Worm (Caenorhabditis elegans) whole organism, L2 larva: ENCODE results near the gene sedl-1.

Experiments
- ama-1 ChIP-seq: fragments of 150-350 bp; optimal IDR thresholded peaks from 2 replicates; lab custom pipeline; 2018; ENCODE audit warnings: inconsistent platforms
- elt-1 ChIP-seq: fragments of 150-350 bp; optimal IDR thresholded peaks from 2 replicates; lab custom pipeline; 2014; ENCODE audit warnings: missing biosample characterization, missing genetic modification characterization
- fos-1 ChIP-seq: fragments of 150-350 bp; optimal IDR thresholded peaks from 2 replicates; lab custom pipeline; 2014; ENCODE audit warnings: missing biosample characterization, missing genetic modification characterization
- lin-39 ChIP-seq: fragments of 150-350 bp; optimal IDR thresholded peaks from 2 replicates; lab custom pipeline; 2014; ENCODE audit warnings: missing biosample characterization, missing genetic modification reagents, missing genetic modification characterization
- lsy-2 ChIP-seq, 2 experiments: fragments of 150-350 bp in 1 of 2; sonication (generic microtip) in 1 of 2; optimal IDR thresholded peaks; 2 replicates each; lab custom pipeline; 2014 to 2017; ENCODE audit warnings: missing biosample characterization in 2 of 2, missing genetic modification characterization in 2 of 2
- nhr-12 ChIP-seq: fragments of 150-350 bp; optimal IDR thresholded peaks from 2 replicates; lab custom pipeline; 2014; ENCODE audit warnings: missing biosample characterization, missing genetic modification characterization
- nhr-237 ChIP-seq: fragments of 150-350 bp; optimal IDR thresholded peaks from 2 replicates; lab custom pipeline; 2014; ENCODE audit warnings: missing biosample characterization, missing genetic modification characterization
- nhr-6 ChIP-seq: fragments of 150-350 bp; optimal IDR thresholded peaks from 2 replicates; lab custom pipeline; 2014; ENCODE audit warnings: missing biosample characterization, missing genetic modification characterization
- sem-4 ChIP-seq: fragments of 150-350 bp; optimal IDR thresholded peaks from 2 replicates; lab custom pipeline; 2014; ENCODE audit warnings: missing biosample characterization, missing genetic modification reagents, missing genetic modification characterization
- sma-9 ChIP-seq, 2 experiments: fragments of 150-350 bp in 1 of 2; sonication (generic microtip) in 1 of 2; optimal IDR thresholded peaks; 2 replicates each; lab custom pipeline; 2014 to 2016; ENCODE audit warnings: missing genetic modification characterization in 2 of 2, mild to moderate bottlenecking in 1 of 2, missing biosample characterization in 1 of 2, missing compliant biosample characterization in 1 of 2, missing genetic modification reagents in 1 of 2, moderate library complexity in 1 of 2
- snpc-4 ChIP-seq: fragments of 150-350 bp; optimal IDR thresholded peaks from 2 replicates; lab custom pipeline; 2014; ENCODE audit warnings: missing biosample characterization, missing genetic modification characterization
- unc-62 ChIP-seq: fragments of 150-350 bp; optimal IDR thresholded peaks from 2 replicates; lab custom pipeline; 2014; ENCODE audit warnings: missing biosample characterization, missing genetic modification reagents, missing genetic modification characterization
- ztf-1 ChIP-seq: fragments of 200-800 bp; sonication (Bioruptor generic); conservative IDR thresholded peaks from 2 replicates; pipeline ENCODE4 v1.3.6; 2022; ENCODE audit warnings: missing genetic modification characterization, missing compliant biosample characterization
- ztf-4 ChIP-seq: fragments of 150-350 bp; optimal IDR thresholded peaks from 2 replicates; lab custom pipeline; 2014; ENCODE audit warnings: missing biosample characterization, missing genetic modification characterization

ce11 chrX:1454385-1454784 lies 14.3 kb upstream of the sedl-1 start:
- TF ChIP-seq ama-1 (no peak), ztf-1 (GFP tag; lab: Robert Waterston, UW) (no peak), nhr-6 (tag; lab: Kevin White, UChicago) (peak; percentile 80), ztf-4 (tag; lab: Kevin White, UChicago) (peak; percentile 84), fos-1 (peak; percentile 100), snpc-4 (tag; lab: Kevin White, UChicago) (peak; percentile 22), sem-4 (tag; lab: Kevin White, UChicago) (peak; percentile 54), unc-62 (peak; percentile 59), nhr-237 (tag; lab: Kevin White, UChicago) (no peak), elt-1 (tag; lab: Kevin White, UChicago) (no peak), lin-39 (tag; lab: Kevin White, UChicago) (no peak), sma-9 (GFP tag; optimal IDR thresholded peaks at IDR 0.05; lab: Kevin White, UChicago) (peak; percentile 93), sma-9 (tag; optimal IDR thresholded peaks at IDR 0.05; lab: Kevin White, UChicago) (no peak), lsy-2 (tag; optimal IDR thresholded peaks at IDR 0.05; lab: Kevin White, UChicago) (peak; percentile 70 to 79), nhr-12 (tag; lab: Kevin White, UChicago) (no peak)
